Worm (Caenorhabditis elegans) whole organism, L4/young adult: ENCODE results near the gene col-19.

Experiments
- W03F9.2 ChIP-seq: fragments of 150-350 bp; optimal IDR thresholded peaks from 2 replicates; lab custom pipeline; 2014; ENCODE audit warnings: missing biosample characterization, missing genetic modification characterization
- dao-5 ChIP-seq: sonication (generic microtip); optimal IDR thresholded peaks from 2 replicates; lab custom pipeline; 2016; ENCODE audit warnings: missing genotype, missing genetic modification characterization, moderate library complexity, missing compliant biosample characterization
- him-1 ChIP-seq: sonication (generic microtip); optimal IDR thresholded peaks from 2 replicates; lab custom pipeline; 2016; ENCODE audit warnings: missing genotype, missing genetic modification reagents, missing genetic modification characterization, missing compliant biosample characterization

The col-19 gene

ce11 chrX:467338-467823 lies 45.9 kb downstream of the col-19 start:
- TF ChIP-seq him-1 (tag; lab: Kevin White, UChicago): no peak
- no peak for TF ChIP-seq dao-5 (tag; lab: Kevin White, UChicago)
- TF ChIP-seq W03F9.2: no peak
